Fruit fly (Drosophila melanogaster): ENCODE measurements around the gene kek5.
A peak's percentile ranks its signal among the peaks of the same experiment; 100 is the strongest.

The kek5 gene

dm6 chrX:19306531-19306930 lies 46.5 kb upstream of the kek5 start (continued):
- TF ChIP-seq CG8388 (GFP tag; optimal IDR thresholded peaks at IDR 0.05): peak; percentile 84
- TF ChIP-seq Hr51 (GFP tag; optimal IDR thresholded peaks at IDR 0.05): peak in 1 of 2 experiments; percentile 32
- TF ChIP-seq CG15601 (tag; optimal IDR thresholded peaks at IDR 0.05): peak; percentile 13
- no peak for TF ChIP-seq BEAF-32 (GFP tag; optimal IDR thresholded peaks at IDR 0.05)
- no peak for TF ChIP-seq Dbx (GFP tag; IDR thresholded peaks at IDR 0.05)
- no peak for TF ChIP-seq CG13123 (GFP tag; optimal IDR thresholded peaks at IDR 0.05)
- peak; percentile 23 for TF ChIP-seq Hey (tag; optimal IDR thresholded peaks at IDR 0.05)
- peak; percentile 27 for TF ChIP-seq CG18619 (GFP tag; optimal IDR thresholded peaks at IDR 0.05)
- peak; percentile 54 for TF ChIP-seq lab (GFP tag; optimal IDR thresholded peaks at IDR 0.05)
- peak; percentile 24; the same call in 1 of the 2 replicates for TF ChIP-seq Atf6 (GFP tag; IDR thresholded peaks at IDR 0.05)
- no peak for TF ChIP-seq gcm (GFP tag; optimal IDR thresholded peaks at IDR 0.05)
- no peak for TF ChIP-seq CG33557 (GFP tag; optimal IDR thresholded peaks at IDR 0.05)
- TF ChIP-seq CG13424 (tag; optimal IDR thresholded peaks at IDR 0.05): peak; percentile 37
- TF ChIP-seq CkIIα-i1 (GFP tag; IDR thresholded peaks at IDR 0.05): no peak
- TF ChIP-seq HmgZ (tag; optimal IDR thresholded peaks at IDR 0.05): peak; percentile 1
- no peak for TF ChIP-seq Tbp (GFP tag; optimal IDR thresholded peaks at IDR 0.05)
- TF ChIP-seq Vsx1 (GFP tag; optimal IDR thresholded peaks at IDR 0.05): no peak
- TF ChIP-seq jumu (GFP tag; optimal IDR thresholded peaks at IDR 0.05): no peak
- peak; percentile 63 for TF ChIP-seq mirr (GFP tag; optimal IDR thresholded peaks at IDR 0.05)
- no peak for TF ChIP-seq run (tag; optimal IDR thresholded peaks at IDR 0.05)
- no peak for TF ChIP-seq Kr (GFP tag; optimal IDR thresholded peaks at IDR 0.05)
- no peak for TF ChIP-seq CG8290 (GFP tag; optimal IDR thresholded peaks at IDR 0.05)
- peak in 1 of 2 experiments; percentile 76 for TF ChIP-seq CG8290 (tag; optimal IDR thresholded peaks at IDR 0.05)
- no peak for TF ChIP-seq bbx (GFP tag; IDR thresholded peaks at IDR 0.05; ENCODE audit: partially characterized antibody)
- TF ChIP-seq CG10959 (GFP tag; IDR thresholded peaks at IDR 0.05): no peak
- peak; percentile 8 for TF ChIP-seq CG1603 (tag; optimal IDR thresholded peaks at IDR 0.05)
- no peak for TF ChIP-seq MESR4 (GFP tag; optimal IDR thresholded peaks at IDR 0.05)
- TF ChIP-seq chif (GFP tag; optimal IDR thresholded peaks at IDR 0.05): no peak
- 0 out of 2 replicates have a peak, but pooled peaks have one; percentile 25 for TF ChIP-seq Rfx (GFP tag; IDR thresholded peaks at IDR 0.05)
- peak; percentile 16 for TF ChIP-seq HHEX (GFP tag; optimal IDR thresholded peaks at IDR 0.05)
- no peak for TF ChIP-seq prd (optimal IDR thresholded peaks at IDR 0.05)
- TF ChIP-seq prd (GFP tag; IDR thresholded peaks at IDR 0.05): no peak
- TF ChIP-seq sim (GFP tag; IDR thresholded peaks at IDR 0.05): no peak
- peak; percentile 64 for TF ChIP-seq Med (GFP tag)
- TF ChIP-seq knrl (GFP tag; IDR thresholded peaks at IDR 0.05; ENCODE audit: partially characterized antibody): no peak
- no peak for TF ChIP-seq Poxn (GFP tag; IDR thresholded peaks at IDR 0.05)
- no peak for TF ChIP-seq CG14441 (GFP tag; IDR thresholded peaks at IDR 0.05)
- TF ChIP-seq bsh (GFP tag; optimal IDR thresholded peaks at IDR 0.05): peak in 1 of 2 experiments; percentile 4
- TF ChIP-seq Dfd (GFP tag; optimal IDR thresholded peaks at IDR 0.05): no peak
- TF ChIP-seq CG31365 (tag; optimal IDR thresholded peaks at IDR 0.05): peak; percentile 2
- peak; percentile 1 for TF ChIP-seq CG15011 (GFP tag; optimal IDR thresholded peaks at IDR 0.05)
- no peak for TF ChIP-seq CG1792 (GFP tag; optimal IDR thresholded peaks at IDR 0.05)
- peak; percentile 27 for TF ChIP-seq CG6765 (GFP tag; optimal IDR thresholded peaks at IDR 0.05)
- TF ChIP-seq CG11504 (tag; optimal IDR thresholded peaks at IDR 0.05): peak; percentile 23
- TF ChIP-seq rib (GFP tag; IDR thresholded peaks at IDR 0.05): no peak
- 0 out of 2 replicates have a peak, but pooled peaks have one; percentile 16 for TF ChIP-seq slbo (GFP tag; IDR thresholded peaks at IDR 0.05)
- peak; percentile 38 for TF ChIP-seq B-H2 (GFP tag; optimal IDR thresholded peaks at IDR 0.05)
- peak; percentile 62 for TF ChIP-seq Hmr (GFP tag; optimal IDR thresholded peaks at IDR 0.05)
- peak; percentile 36 for TF ChIP-seq CG17912 (GFP tag; optimal IDR thresholded peaks at IDR 0.05)
- peak; percentile 57 for TF ChIP-seq CG12769 (tag; optimal IDR thresholded peaks at IDR 0.05)

Measured in whole organism, embryonic.